Fruit fly (Drosophila melanogaster): ENCODE data around the gene Ir7e.

dm6 chrX:7908239-7909068 lies 27.0 kb upstream of the Ir7e start, which contains the start of the genes dpr14 and spidey:
- TF ChIP-seq Hnf4 (GFP tag; optimal IDR thresholded peaks at IDR 0.05): peak; percentile 70
- TF ChIP-seq Sp1 (GFP tag; optimal IDR thresholded peaks at IDR 0.05): peak; percentile 81
- TF ChIP-seq CG32264 (GFP tag; optimal IDR thresholded peaks at IDR 0.05): peak; percentile 39
- no peak for TF ChIP-seq Abd-B (GFP tag; optimal IDR thresholded peaks at IDR 0.05)
- TF ChIP-seq h (GFP tag; optimal IDR thresholded peaks at IDR 0.05): peak; percentile 85

Data from whole organism, wandering third instar larva.